Worm (Caenorhabditis elegans): ENCODE measurements around the gene Y39A1A.9.

The Y39A1A.9 gene

DNA sequence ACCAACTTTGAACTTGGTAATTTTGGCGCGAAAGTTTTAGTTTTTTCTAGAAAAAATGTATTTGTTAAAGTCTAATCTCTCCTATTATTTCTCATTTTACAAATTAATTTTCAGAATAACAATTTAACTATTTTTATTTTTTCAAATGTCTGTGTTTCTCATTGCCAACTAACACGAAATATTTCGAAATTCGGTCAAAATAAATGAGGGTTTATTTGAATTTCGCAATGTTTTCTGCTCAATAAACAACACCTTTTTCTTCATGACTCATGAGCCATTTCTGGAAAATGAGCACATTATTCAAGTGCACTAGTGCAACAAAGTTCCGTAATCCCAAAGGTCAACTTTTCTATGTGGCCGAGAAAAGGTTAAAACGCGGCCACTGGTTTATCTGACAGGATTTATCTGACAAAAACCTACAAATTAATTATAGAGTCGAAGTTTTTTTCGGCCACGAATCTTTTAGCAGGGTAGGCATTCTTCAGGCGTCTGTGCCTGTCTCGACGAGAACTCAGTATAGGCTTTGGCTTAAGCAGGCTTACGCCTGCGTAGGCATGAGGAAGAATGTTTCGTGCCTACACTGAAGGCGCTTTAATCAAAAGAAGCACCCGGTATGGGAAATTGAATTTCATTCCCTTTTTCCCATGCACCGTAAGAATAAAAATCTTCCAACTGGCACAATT is 5.2 kb upstream of the Y39A1A.9 start, which contains the start of gene Y39A1A.27:
Gene Y39A1A.27 (plus strand): TSS at position 633 of the 683 bp plus-strand sequence.
- TF ChIP-seq R02D3.7 (tag; optimal IDR thresholded peaks at IDR 0.05) (no peak), unc-55 (GFP tag; optimal IDR thresholded peaks at IDR 0.05) (peak; percentile 60)

DNA sequence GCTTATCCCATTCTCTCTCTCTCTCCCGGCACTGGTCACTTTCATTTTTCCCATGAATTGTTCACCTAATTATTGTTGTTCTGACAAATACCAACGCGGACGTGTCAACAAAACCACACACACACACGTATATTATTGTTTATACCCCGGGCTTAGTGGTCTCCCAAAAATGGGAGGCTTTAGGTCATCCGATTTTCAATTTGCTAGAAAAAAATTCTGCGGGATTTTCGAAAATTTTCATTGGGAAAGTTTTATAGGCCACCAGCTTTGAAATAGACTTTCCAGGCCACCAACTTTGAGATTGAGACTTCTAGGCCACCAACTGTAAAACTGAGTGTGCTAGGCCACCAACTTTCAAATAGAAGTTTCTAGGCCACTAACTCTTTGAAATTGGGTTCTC is 4.6 kb upstream of the Y39A1A.9 start:
- TF ChIP-seq aly-2 (tag; optimal IDR thresholded peaks at IDR 0.05) (no peak), Y55F3AM.14 (GFP tag; optimal IDR thresholded peaks at IDR 0.05) (no peak), peb-1 (tag; optimal IDR thresholded peaks at IDR 0.05) (no peak), dmd-4 (tag; optimal IDR thresholded peaks at IDR 0.05) (no peak), elt-3 (tag; optimal IDR thresholded peaks at IDR 0.05) (no peak), nhr-6 (tag; optimal IDR thresholded peaks at IDR 0.05) (no peak), mbf-1 (tag; optimal IDR thresholded peaks at IDR 0.05) (no peak), fos-1 (tag; optimal IDR thresholded peaks at IDR 0.05) (no peak), nhr-77 (tag; optimal IDR thresholded peaks at IDR 0.05) (no peak), unc-39 (tag; optimal IDR thresholded peaks at IDR 0.05) (no peak), mab-5 (tag; optimal IDR thresholded peaks at IDR 0.05) (no peak), F13H6.1 (tag; optimal IDR thresholded peaks at IDR 0.05) (no peak), sem-4 (tag; optimal IDR thresholded peaks at IDR 0.05) (no peak), nhr-12 (tag; optimal IDR thresholded peaks at IDR 0.05) (no peak), blmp-1 (tag; optimal IDR thresholded peaks at IDR 0.05; ENCODE audit: insufficient read depth) (no peak), snpc-4 (tag; optimal IDR thresholded peaks at IDR 0.05) (no peak), unc-55 (GFP tag; optimal IDR thresholded peaks at IDR 0.05) (no peak)

DNA sequence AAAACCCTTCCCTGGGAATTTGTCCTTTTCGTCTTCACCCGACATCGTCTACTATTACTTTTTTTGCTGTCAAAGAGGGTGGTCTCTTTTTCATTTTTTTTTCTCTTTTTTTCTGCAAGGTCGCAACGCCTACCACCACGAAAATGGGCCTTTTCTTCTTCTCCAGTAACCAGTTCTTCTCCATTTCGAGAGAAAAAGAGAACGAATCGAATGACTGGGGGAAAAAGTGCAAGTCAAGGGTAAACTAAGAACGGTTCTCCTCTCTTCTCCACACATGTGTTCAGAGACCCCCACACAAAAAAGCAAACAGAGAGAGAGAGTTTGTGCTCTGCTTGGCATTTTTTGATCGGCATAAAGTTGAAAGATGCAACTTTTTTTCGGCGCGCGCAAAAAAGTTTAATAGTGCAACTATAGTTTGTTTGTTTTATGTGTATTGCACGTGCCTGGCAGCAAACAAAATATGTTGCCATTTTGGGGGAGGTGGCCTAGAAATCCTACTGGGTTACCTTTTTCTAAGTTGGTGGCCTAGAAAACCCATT is 3.3 kb upstream of the Y39A1A.9 start:
- TF ChIP-seq F13H6.1 (tag; optimal IDR thresholded peaks at IDR 0.05) (peak; percentile 82), fos-1 (tag; optimal IDR thresholded peaks at IDR 0.05) (peak; percentile 33), egl-27 (tag; optimal IDR thresholded peaks at IDR 0.05) (peak; percentile 32), nhr-129 (tag; optimal IDR thresholded peaks at IDR 0.05) (peak; percentile 32), sma-9 (GFP tag; optimal IDR thresholded peaks at IDR 0.05) (peak; percentile 41), sma-9 (tag; optimal IDR thresholded peaks at IDR 0.05) (no peak), blmp-1 (tag; optimal IDR thresholded peaks at IDR 0.05; ENCODE audit: insufficient read depth) (peak; percentile 44), nhr-12 (tag; optimal IDR thresholded peaks at IDR 0.05) (no peak), lin-11 (tag; optimal IDR thresholded peaks at IDR 0.05) (no peak)

DNA sequence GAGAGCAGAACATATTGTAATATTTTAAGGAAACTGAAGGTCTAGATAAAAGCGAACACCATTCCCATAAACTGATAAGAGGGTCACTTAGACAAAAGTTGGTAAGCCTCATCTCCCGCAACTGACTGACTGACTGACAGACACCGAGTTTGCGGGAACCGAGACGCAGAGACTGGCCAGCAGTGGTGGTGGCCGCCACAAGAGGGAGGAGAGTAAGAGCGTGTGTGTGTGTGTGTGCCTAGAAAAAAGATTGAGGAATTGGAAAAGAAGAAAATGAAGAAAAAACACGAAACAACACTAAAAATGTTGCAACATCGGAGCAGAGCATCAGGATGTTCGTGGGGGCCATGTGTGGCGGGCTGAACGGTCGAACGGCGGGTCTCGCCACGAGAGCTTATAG is 1.3 kb upstream of the Y39A1A.9 start:
- TF ChIP-seq zag-1 (tag; optimal IDR thresholded peaks at IDR 0.05) (peak; percentile 17), nhr-129 (tag; optimal IDR thresholded peaks at IDR 0.05) (no peak), fos-1 (tag; optimal IDR thresholded peaks at IDR 0.05) (peak; percentile 32), nhr-25 (tag; optimal IDR thresholded peaks at IDR 0.05) (no peak), lin-13 (GFP tag; optimal IDR thresholded peaks at IDR 0.05) (no peak), Y55F3AM.14 (GFP tag; optimal IDR thresholded peaks at IDR 0.05) (peak; percentile 57)

DNA sequence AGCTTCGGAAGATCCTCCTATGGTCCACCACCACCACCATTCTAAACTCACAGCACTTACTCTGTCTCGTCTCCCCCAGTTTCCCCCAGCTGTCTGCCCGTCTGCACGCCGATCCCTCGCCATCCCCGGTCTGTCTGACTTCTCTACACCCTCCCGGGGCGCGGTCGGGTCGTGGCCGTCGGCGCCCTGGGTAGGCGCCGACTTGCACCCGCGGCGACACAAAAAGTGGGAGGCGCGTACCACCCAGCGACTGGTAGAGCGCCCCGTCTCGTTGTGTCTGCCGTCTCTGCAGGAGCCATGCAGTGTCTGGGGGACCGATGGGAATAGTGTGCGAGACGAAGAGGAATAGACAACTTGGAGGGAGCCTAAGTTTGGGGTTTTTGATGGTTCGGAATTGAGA is 733 bp upstream of the Y39A1A.9 start:
- TF ChIP-seq aly-2 (tag; optimal IDR thresholded peaks at IDR 0.05) = no peak
- TF ChIP-seq alr-1 (tag; optimal IDR thresholded peaks at IDR 0.05) = no peak
- TF ChIP-seq egl-27 (tag; optimal IDR thresholded peaks at IDR 0.05) = peak; percentile 89
- peak; percentile 64 to 88 for TF ChIP-seq lsy-2 (tag; optimal IDR thresholded peaks at IDR 0.05)
- no peak for TF ChIP-seq R02D3.7 (tag; optimal IDR thresholded peaks at IDR 0.05)
- no peak for TF ChIP-seq ama-1 (optimal IDR thresholded peaks at IDR 0.05)
- no peak for TF ChIP-seq nhr-23 (tag; optimal IDR thresholded peaks at IDR 0.05)
- TF ChIP-seq unc-62 (GFP tag; optimal IDR thresholded peaks at IDR 0.05) = peak; percentile 67
- TF ChIP-seq mab-5 (tag; optimal IDR thresholded peaks at IDR 0.05) = peak; percentile 90
- peak; percentile 87 for TF ChIP-seq nhr-21 (tag; optimal IDR thresholded peaks at IDR 0.05)
- peak; percentile 92 for TF ChIP-seq ceh-16 (tag; optimal IDR thresholded peaks at IDR 0.05)
- TF ChIP-seq lin-13 (GFP tag; optimal IDR thresholded peaks at IDR 0.05) = peak; percentile 86
- no peak for TF ChIP-seq ztf-1 (GFP tag; conservative IDR thresholded peaks at IDR 0.05)
- peak; percentile 86 for TF ChIP-seq crh-2 (tag; optimal IDR thresholded peaks at IDR 0.05)
- no peak for TF ChIP-seq ztf-11 (tag; optimal IDR thresholded peaks at IDR 0.05)
- no peak for TF ChIP-seq peb-1 (tag; optimal IDR thresholded peaks at IDR 0.05)
- peak; percentile 83 for TF ChIP-seq ceh-82 (tag; optimal IDR thresholded peaks at IDR 0.05)
- peak; percentile 96 for TF ChIP-seq unc-55 (GFP tag; optimal IDR thresholded peaks at IDR 0.05)
- peak; percentile 17 for TF ChIP-seq ZK546.5 (tag; optimal IDR thresholded peaks at IDR 0.05)
- TF ChIP-seq ztf-4 (tag; optimal IDR thresholded peaks at IDR 0.05) = peak; percentile 72
- no peak for TF ChIP-seq mbf-1 (tag; optimal IDR thresholded peaks at IDR 0.05)
- no peak for TF ChIP-seq unc-39 (tag; optimal IDR thresholded peaks at IDR 0.05)
- no peak for TF ChIP-seq elt-1 (tag; optimal IDR thresholded peaks at IDR 0.05)
- TF ChIP-seq sma-3 (GFP tag; optimal IDR thresholded peaks at IDR 0.05) = peak; percentile 91
- peak; percentile 91 for TF ChIP-seq lin-11 (tag; optimal IDR thresholded peaks at IDR 0.05)
- peak; percentile 71 to 87 for TF ChIP-seq mdl-1 (tag; optimal IDR thresholded peaks at IDR 0.05)
- peak; percentile 85 for TF ChIP-seq C34F6.9 (tag; optimal IDR thresholded peaks at IDR 0.05)
- TF ChIP-seq nhr-25 (tag; optimal IDR thresholded peaks at IDR 0.05) = peak; percentile 89
- peak; percentile 67 for TF ChIP-seq snpc-4 (tag; optimal IDR thresholded peaks at IDR 0.05)
